Fruit fly (Drosophila melanogaster) whole organism, embryonic: Measurements from ENCODE around the gene Obp99c.

Source experiments
- ATbp ChIP-seq: fragments of 200-800 bp; sonication (Bioruptor generic); optimal IDR thresholded peaks from 2 replicates; lab custom pipeline; 2017; ENCODE audit warnings: missing biosample characterization, mild to moderate bottlenecking, missing genetic modification characterization, missing genetic modification reagents
- Atf-2 ChIP-seq: fragments of 200-800 bp; sonication (Bioruptor generic); optimal IDR thresholded peaks from 2 replicates; lab custom pipeline; 2016; ENCODE audit warnings: missing biosample characterization, missing genetic modification characterization
- BEAF-32 ChIP-seq: fragments of 200-800 bp; sonication (Bioruptor generic); optimal IDR thresholded peaks from 3 replicates; lab custom pipeline; 2017; ENCODE audit warnings: missing biosample characterization, missing genetic modification characterization, mild to moderate bottlenecking, moderate library complexity, missing genetic modification reagents
- CG10147 ChIP-seq: fragments of 200-800 bp; sonication (Bioruptor generic); optimal IDR thresholded peaks from 2 replicates; lab custom pipeline; 2019; ENCODE audit warnings: missing biosample characterization, mild to moderate bottlenecking, missing genetic modification characterization, moderate library complexity
- CG10462 ChIP-seq: fragments of 200-800 bp; sonication (Bioruptor generic); optimal IDR thresholded peaks from 2 replicates; lab custom pipeline; 2016; ENCODE audit warnings: missing biosample characterization, missing genetic modification characterization
- CG12104 ChIP-seq: fragments of 200-800 bp; sonication (Bioruptor generic); optimal IDR thresholded peaks from 3 replicates; lab custom pipeline; 2016; ENCODE audit warnings: missing biosample characterization, missing genetic modification characterization
- CG12155 ChIP-seq: fragments of 200-800 bp; sonication (Bioruptor generic); optimal IDR thresholded peaks from 3 replicates; lab custom pipeline; 2016; ENCODE audit warnings: missing biosample characterization, missing genetic modification characterization
- CG14860 ChIP-seq: fragments of 200-800 bp; sonication (Bioruptor generic); IDR thresholded peaks from 3 replicates; pipeline ENCODE4 v1.3.6; 2022; ENCODE audit warnings: missing biosample characterization, missing genetic modification characterization; ENCODE audit not compliant: partially characterized antibody
- CG1602 ChIP-seq: fragments of 200-800 bp; sonication (Bioruptor generic); optimal IDR thresholded peaks from 3 replicates; lab custom pipeline; 2016; ENCODE audit warnings: missing biosample characterization, missing genetic modification characterization
- CG18262 ChIP-seq: fragments of 200-800 bp; optimal IDR thresholded peaks from 3 replicates; lab custom pipeline; 2019; ENCODE audit warnings: missing biosample characterization, mild to moderate bottlenecking, missing genetic modification characterization, moderate library complexity
- CG1832 ChIP-seq: fragments of 200-800 bp; sonication (Bioruptor generic); optimal IDR thresholded peaks from 2 replicates; lab custom pipeline; 2017; ENCODE audit warnings: missing biosample characterization, mild to moderate bottlenecking, missing genetic modification characterization, inconsistent platforms
- CG2678 ChIP-seq: fragments of 200-800 bp; sonication (Bioruptor generic); optimal IDR thresholded peaks from 3 replicates; lab custom pipeline; 2019; ENCODE audit warnings: missing biosample characterization, mild to moderate bottlenecking, missing genetic modification characterization, moderate library complexity
- CG2712 ChIP-seq: fragments of 200-800 bp; optimal IDR thresholded peaks from 3 replicates; lab custom pipeline; 2019; ENCODE audit warnings: missing biosample characterization, mild to moderate bottlenecking, missing genetic modification characterization, moderate library complexity
- CG3163 ChIP-seq: fragments of 200-800 bp; sonication (Bioruptor generic); optimal IDR thresholded peaks from 3 replicates; lab custom pipeline; 2016; ENCODE audit warnings: missing biosample characterization, missing genetic modification characterization
- CG43689 ChIP-seq: fragments of 200-800 bp; sonication (Bioruptor generic); IDR thresholded peaks from 2 replicates; pipeline ENCODE4 v1.3.6; 2022; ENCODE audit warnings: missing biosample characterization, missing genetic modification characterization
- CG4707 ChIP-seq: fragments of 200-800 bp; sonication (Bioruptor generic); optimal IDR thresholded peaks from 2 replicates; lab custom pipeline; 2018; ENCODE audit warnings: missing biosample characterization, mild to moderate bottlenecking, missing genetic modification characterization, moderate library complexity
- CG6272 ChIP-seq: fragments of 200-800 bp; sonication (Bioruptor generic); IDR thresholded peaks from 2 replicates; pipeline ENCODE4 v1.3.6; 2022; ENCODE audit warnings: missing biosample characterization, missing genetic modification characterization
- CG7556 ChIP-seq: fragments of 200-800 bp; sonication (Bioruptor generic); optimal IDR thresholded peaks from 2 replicates; lab custom pipeline; 2017; ENCODE audit warnings: missing biosample characterization, mild to moderate bottlenecking, missing genetic modification characterization
- CG8765 ChIP-seq: fragments of 200-800 bp; sonication (Bioruptor generic); IDR thresholded peaks from 2 replicates; pipeline ENCODE4 v1.3.6; 2022; ENCODE audit warnings: missing biosample characterization, missing genetic modification characterization
- CG9437 ChIP-seq: fragments of 200-800 bp; sonication (Bioruptor generic); optimal IDR thresholded peaks from 2 replicates; lab custom pipeline; 2018; ENCODE audit warnings: missing biosample characterization, mild to moderate bottlenecking, missing genetic modification characterization
- CG9797 ChIP-seq: fragments of 200-800 bp; sonication (Bioruptor generic); optimal IDR thresholded peaks from 3 replicates; lab custom pipeline; 2018; ENCODE audit warnings: missing biosample characterization, mild to moderate bottlenecking, missing genetic modification characterization
- Dbx ChIP-seq: fragments of 200-800 bp; sonication (Bioruptor generic); IDR thresholded peaks from 3 replicates; pipeline ENCODE4 v1.3.6; 2022; ENCODE audit warnings: missing biosample characterization, missing genetic modification characterization
- Dll ChIP-seq: fragments of 200-800 bp; sonication (Bioruptor generic); IDR thresholded peaks from 4 replicates; pipeline ENCODE4 v1.3.6; 2022; ENCODE audit warnings: missing biosample characterization, missing genetic modification characterization; ENCODE audit not compliant: partially characterized antibody
- Doc3 ChIP-seq: fragments of 200-800 bp; sonication (Bioruptor generic); IDR thresholded peaks from 3 replicates; pipeline ENCODE4 v1.3.6; 2022; ENCODE audit warnings: missing biosample characterization, missing genetic modification characterization; ENCODE audit not compliant: partially characterized antibody
- Dp ChIP-seq: fragments of 200-800 bp; sonication (Bioruptor generic); optimal IDR thresholded peaks from 2 replicates; lab custom pipeline; 2018; ENCODE audit warnings: missing biosample characterization, mild to moderate bottlenecking, missing genetic modification characterization, moderate library complexity
- Fer3 ChIP-seq: fragments of 200-800 bp; sonication (Bioruptor generic); optimal IDR thresholded peaks from 2 replicates; lab custom pipeline; 2018; ENCODE audit warnings: missing biosample characterization, mild to moderate bottlenecking, missing genetic modification characterization, moderate library complexity
- H15 ChIP-seq: fragments of 200-800 bp; sonication (Bioruptor generic); IDR thresholded peaks from 3 replicates; pipeline ENCODE4 v1.3.6; 2022; ENCODE audit warnings: missing biosample characterization, missing genetic modification characterization
- HLH4C ChIP-seq: fragments of 200-800 bp; sonication (Bioruptor generic); IDR thresholded peaks from 3 replicates; pipeline ENCODE4 v1.3.6; 2022; ENCODE audit warnings: missing biosample characterization, missing genetic modification characterization; ENCODE audit not compliant: partially characterized antibody
- Meics ChIP-seq: fragments of 200-800 bp; sonication (Bioruptor generic); optimal IDR thresholded peaks from 2 replicates; lab custom pipeline; 2017; ENCODE audit warnings: missing biosample characterization, mild to moderate bottlenecking, missing genetic modification characterization
- Myb ChIP-seq: fragments of 200-800 bp; sonication (Bioruptor generic); optimal IDR thresholded peaks from 2 replicates; lab custom pipeline; 2016; ENCODE audit warnings: missing biosample characterization, missing genetic modification characterization
- Oli ChIP-seq: fragments of 200-800 bp; sonication (Bioruptor generic); optimal IDR thresholded peaks from 2 replicates; lab custom pipeline; 2018; ENCODE audit warnings: missing biosample characterization, mild to moderate bottlenecking, missing genetic modification characterization, moderate library complexity
- YL-1 ChIP-seq: fragments of 200-800 bp; sonication (Bioruptor generic); optimal IDR thresholded peaks from 3 replicates; lab custom pipeline; 2017; ENCODE audit warnings: missing biosample characterization, mild to moderate bottlenecking, missing genetic modification characterization
- ase ChIP-seq: fragments of 200-800 bp; sonication (Bioruptor generic); IDR thresholded peaks from 3 replicates; pipeline ENCODE4 v1.3.6; 2022; ENCODE audit warnings: missing biosample characterization, missing genetic modification characterization
- ato ChIP-seq: fragments of 200-800 bp; sonication (Bioruptor generic); IDR thresholded peaks from 2 replicates; pipeline ENCODE4 v1.3.6; 2022; ENCODE audit warnings: missing biosample characterization, missing genetic modification characterization; ENCODE audit not compliant: partially characterized antibody
- cas ChIP-seq: fragments of 200-800 bp; sonication (Bioruptor generic); IDR thresholded peaks from 2 replicates; pipeline ENCODE4 v1.3.6; 2022; ENCODE audit warnings: missing biosample characterization, missing genetic modification characterization
- crol ChIP-seq: fragments of 200-800 bp; sonication (Bioruptor generic); IDR thresholded peaks from 2 replicates; pipeline ENCODE4 v1.3.6; 2022; ENCODE audit warnings: missing biosample characterization, missing genetic modification characterization
- dmrt99B ChIP-seq: fragments of 200-800 bp; sonication (Bioruptor generic); optimal IDR thresholded peaks from 2 replicates; lab custom pipeline; 2018; ENCODE audit warnings: missing biosample characterization, mild to moderate bottlenecking, missing genetic modification characterization, moderate library complexity
- en ChIP-seq: fragments of 200-800 bp; sonication (Bioruptor generic); optimal IDR thresholded peaks from 2 replicates; lab custom pipeline; 2016; ENCODE audit warnings: missing biosample characterization, missing genetic modification characterization
- gsb-n ChIP-seq: fragments of 200-800 bp; sonication (Bioruptor generic); optimal IDR thresholded peaks from 3 replicates; lab custom pipeline; 2018; ENCODE audit warnings: missing biosample characterization, mild to moderate bottlenecking, missing genetic modification characterization
- jumu ChIP-seq: fragments of 200-800 bp; sonication (Bioruptor generic); optimal IDR thresholded peaks from 3 replicates; lab custom pipeline; 2016; ENCODE audit warnings: missing biosample characterization, missing genetic modification characterization
- kah ChIP-seq: fragments of 200-800 bp; sonication (Bioruptor generic); optimal IDR thresholded peaks from 2 replicates; lab custom pipeline; 2018; ENCODE audit warnings: missing biosample characterization, mild to moderate bottlenecking, missing genetic modification characterization
- lov ChIP-seq, 2 experiments: fragments of 200-800 bp in 1 of 2; fragments of >200 bp in 1 of 2; sonication (Bioruptor generic) in 1 of 2; IDR thresholded peaks in 1 of 2; optimal IDR thresholded peaks in 1 of 2; 2 replicates in 1 of 2; 3 replicates in 1 of 2; pipeline versions ENCODE4 v1.3.6 to Lab custom; 2017 to 2022; ENCODE audit warnings: missing biosample characterization in 1 of 2, missing genetic modification characterization in 1 of 2
- nerfin-2 ChIP-seq: fragments of 200-800 bp; sonication (Bioruptor generic); IDR thresholded peaks from 2 replicates; pipeline ENCODE4 v1.3.6; 2022; ENCODE audit warnings: missing biosample characterization, missing genetic modification characterization; ENCODE audit not compliant: partially characterized antibody
- pfk ChIP-seq: fragments of 200-800 bp; sonication (Bioruptor generic); optimal IDR thresholded peaks from 2 replicates; lab custom pipeline; 2018; ENCODE audit warnings: missing biosample characterization, mild to moderate bottlenecking, missing genetic modification characterization, moderate library complexity
- ranshi ChIP-seq: fragments of 200-800 bp; sonication (Bioruptor generic); IDR thresholded peaks from 2 replicates; pipeline ENCODE4 v1.3.6; 2022; ENCODE audit warnings: missing biosample characterization, missing genetic modification characterization
- slou ChIP-seq: fragments of 200-800 bp; sonication (Bioruptor generic); optimal IDR thresholded peaks from 3 replicates; lab custom pipeline; 2016; ENCODE audit warnings: missing biosample characterization, missing genetic modification characterization
- stwl ChIP-seq: fragments of 200-800 bp; sonication (Bioruptor generic); optimal IDR thresholded peaks from 3 replicates; lab custom pipeline; 2018; ENCODE audit warnings: missing biosample characterization, mild to moderate bottlenecking, missing genetic modification characterization, moderate library complexity
- tna ChIP-seq: fragments of 200-800 bp; sonication (Bioruptor generic); IDR thresholded peaks from 2 replicates; pipeline ENCODE4 v1.3.6; 2022; ENCODE audit warnings: missing biosample characterization, missing genetic modification characterization; ENCODE audit not compliant: partially characterized antibody
- tx ChIP-seq: fragments of 200-800 bp; sonication (Bioruptor generic); optimal IDR thresholded peaks from 2 replicates; lab custom pipeline; 2016; ENCODE audit warnings: missing biosample characterization, missing genetic modification characterization

Gene Obp99c

dm6 chr3R:29736678-29737093 lies 47.6 kb upstream of the Obp99c start, which contains the start of the genes CG7601 and CIA30 (continued):
- TF ChIP-seq YL-1 (GFP tag; lab: Kevin White, UChicago) (peak; percentile 92), Dbx (GFP tag; lab: Robert Waterston, UW) (peak; percentile 100), Dll (GFP tag; lab: Robert Waterston, UW) (peak; percentile 52; the same call in 2 of the 4 replicates), CG12155 (GFP tag; lab: Kevin White, UChicago) (peak; percentile 96), Dp (GFP tag; lab: Kevin White, UChicago) (peak; percentile 20), Doc3 (GFP tag; lab: Robert Waterston, UW) (no peak), CG14860 (GFP tag; lab: Robert Waterston, UW) (no peak), CG43689 (GFP tag; lab: Robert Waterston, UW) (peak; percentile 100), pfk (GFP tag; lab: Kevin White, UChicago) (peak; percentile 72), ato (GFP tag; lab: Robert Waterston, UW) (peak; percentile 63; the same call in 1 of the 2 replicates), CG18262 (tag; lab: Kevin White, UChicago) (peak; percentile 97), CG10462 (GFP tag; lab: Kevin White, UChicago) (peak; percentile 95), CG1602 (peak; percentile 98), CG9797 (GFP tag; lab: Kevin White, UChicago) (peak; percentile 46), ranshi (peak; percentile 100), CG4707 (GFP tag; lab: Kevin White, UChicago) (peak; percentile 84), Fer3 (tag; lab: Kevin White, UChicago) (peak; percentile 99), Oli (tag; lab: Kevin White, UChicago) (peak; percentile 96), Meics (GFP tag; lab: Kevin White, UChicago) (peak; percentile 98), tna (no peak), ATbp (GFP tag; lab: Kevin White, UChicago) (peak; percentile 96), CG10147 (GFP tag; lab: Kevin White, UChicago) (peak; percentile 99), BEAF-32 (GFP tag; lab: Kevin White, UChicago) (peak; percentile 29), CG2712 (peak; percentile 98), kah (GFP tag; lab: Kevin White, UChicago) (peak; percentile 92), CG2678 (tag; lab: Kevin White, UChicago) (peak; percentile 99), lov (optimal IDR thresholded peaks at IDR 0.05; lab: Kevin White, UChicago) (no peak), lov (GFP tag; IDR thresholded peaks at IDR 0.05; lab: Robert Waterston, UW) (peak; percentile 100), gsb-n (peak; percentile 95), nerfin-2 (GFP tag; lab: Robert Waterston, UW) (no peak), stwl (tag; lab: Kevin White, UChicago) (peak; percentile 65), H15 (GFP tag; lab: Robert Waterston, UW) (peak; percentile 100), CG6272 (GFP tag; lab: Robert Waterston, UW) (peak; percentile 100), CG7556 (GFP tag; lab: Kevin White, UChicago) (peak; percentile 96), CG8765 (GFP tag; lab: Robert Waterston, UW) (peak; percentile 100), crol (GFP tag; lab: Robert Waterston, UW) (peak; percentile 94), Atf-2 (GFP tag; lab: Kevin White, UChicago) (peak; percentile 98), slou (GFP tag; lab: Kevin White, UChicago) (peak; percentile 98), tx (GFP tag; lab: Kevin White, UChicago) (peak; percentile 98), CG3163 (peak; percentile 91), Myb (GFP tag; lab: Kevin White, UChicago) (peak; percentile 94), HLH4C (GFP tag; lab: Robert Waterston, UW) (no peak), CG9437 (GFP tag; lab: Kevin White, UChicago) (peak; percentile 98), cas (GFP tag; lab: Robert Waterston, UW) (peak; percentile 100), jumu (GFP tag; lab: Kevin White, UChicago) (peak; percentile 99), dmrt99B (tag; lab: Kevin White, UChicago) (peak; percentile 97), CG12104 (GFP tag; lab: Kevin White, UChicago) (peak; percentile 98), CG1832 (no peak), en (GFP tag; lab: Kevin White, UChicago) (peak; percentile 98), ase (GFP tag; lab: Robert Waterston, UW) (peak; percentile 100)
